Fruit fly (Drosophila melanogaster) whole organism, embryonic: ENCODE measurements around the gene Hph.

Experiments used
- ATbp ChIP-seq: fragments of 200-800 bp; sonication (Bioruptor generic); optimal IDR thresholded peaks from 2 replicates; lab custom pipeline; 2017; ENCODE audit warnings: missing biosample characterization, mild to moderate bottlenecking, missing genetic modification characterization, missing genetic modification reagents
- Adf1 ChIP-seq: fragments of 200-800 bp; sonication (Bioruptor generic); IDR thresholded peaks from 2 replicates; pipeline ENCODE4 v1.3.6; 2022; ENCODE audit warnings: missing biosample characterization, missing genetic modification characterization
- Awh ChIP-seq: fragments of 200-800 bp; sonication (Bioruptor generic); IDR thresholded peaks from 2 replicates; pipeline ENCODE4, ENCODE4 v1.3.6; 2022; ENCODE audit warnings: missing biosample characterization, missing genetic modification characterization
- B-H1 ChIP-seq: fragments of 200-800 bp; sonication (Bioruptor generic); IDR thresholded peaks from 3 replicates; pipeline ENCODE4 v1.3.6; 2022; ENCODE audit warnings: missing biosample characterization, missing genetic modification characterization
- BtbVII ChIP-seq: fragments of 200-800 bp; sonication (Bioruptor generic); optimal IDR thresholded peaks from 3 replicates; lab custom pipeline; 2017; ENCODE audit warnings: missing biosample characterization, mild to moderate bottlenecking, missing genetic modification characterization
- CG10267 ChIP-seq: fragments of 200-800 bp; sonication (Bioruptor generic); optimal IDR thresholded peaks from 2 replicates; lab custom pipeline; 2018; ENCODE audit warnings: missing biosample characterization, mild to moderate bottlenecking, missing genetic modification characterization, moderate library complexity
- CG11723 ChIP-seq: fragments of 200-800 bp; sonication (Bioruptor generic); optimal IDR thresholded peaks from 2 replicates; lab custom pipeline; 2017; ENCODE audit warnings: missing biosample characterization, mild to moderate bottlenecking, missing genetic modification characterization
- CG12659 ChIP-seq: fragments of 200-800 bp; sonication (Bioruptor generic); optimal IDR thresholded peaks from 3 replicates; lab custom pipeline; 2017; ENCODE audit warnings: mild to moderate bottlenecking, missing biosample characterization, missing genetic modification reagents, missing genetic modification characterization
- CG13894 ChIP-seq: fragments of 200-800 bp; sonication (Bioruptor generic); optimal IDR thresholded peaks from 3 replicates; lab custom pipeline; 2018; ENCODE audit warnings: missing biosample characterization, mild to moderate bottlenecking, missing genetic modification characterization, moderate library complexity
- CG15696 ChIP-seq: fragments of 200-800 bp; sonication (Bioruptor generic); optimal IDR thresholded peaks from 2 replicates; lab custom pipeline; 2019; ENCODE audit warnings: missing biosample characterization, mild to moderate bottlenecking, missing genetic modification characterization, moderate library complexity
- CG17829 ChIP-seq: fragments of 200-800 bp; optimal IDR thresholded peaks from 2 replicates; lab custom pipeline; 2019; ENCODE audit warnings: missing biosample characterization, mild to moderate bottlenecking, missing genetic modification characterization, moderate library complexity
- CG1832 ChIP-seq: fragments of 200-800 bp; sonication (Bioruptor generic); optimal IDR thresholded peaks from 2 replicates; lab custom pipeline; 2017; ENCODE audit warnings: missing biosample characterization, mild to moderate bottlenecking, missing genetic modification characterization, inconsistent platforms
- CG2129 ChIP-seq: fragments of 200-800 bp; sonication (Bioruptor generic); IDR thresholded peaks from 2 replicates; pipeline ENCODE4 v1.3.6; 2022; ENCODE audit warnings: missing biosample characterization, missing genetic modification characterization; ENCODE audit not compliant: partially characterized antibody
- CG2199 ChIP-seq: fragments of 200-800 bp; sonication (Bioruptor generic); IDR thresholded peaks from 3 replicates; pipeline ENCODE4 v1.3.6; 2022; ENCODE audit warnings: missing biosample characterization, missing genetic modification characterization
- CG4328 ChIP-seq: fragments of 200-800 bp; sonication (Bioruptor generic); optimal IDR thresholded peaks from 3 replicates; lab custom pipeline; 2017; ENCODE audit warnings: missing biosample characterization, missing genetic modification reagents, missing genetic modification characterization
- CG7357 ChIP-seq: fragments of 200-800 bp; sonication (Bioruptor generic); IDR thresholded peaks from 3 replicates; pipeline ENCODE4 v1.3.6; 2022; ENCODE audit warnings: missing biosample characterization, missing genetic modification characterization
- CG7786 ChIP-seq: fragments of 200-800 bp; sonication (Bioruptor generic); optimal IDR thresholded peaks from 2 replicates; lab custom pipeline; 2016; ENCODE audit warnings: missing biosample characterization, missing genetic modification characterization
- CG9932 ChIP-seq: fragments of 200-800 bp; sonication (Bioruptor generic); IDR thresholded peaks from 2 replicates; pipeline ENCODE4 v1.3.6; 2022; ENCODE audit warnings: missing biosample characterization, missing genetic modification characterization
- HmgD ChIP-seq: fragments of 200-800 bp; sonication (Bioruptor generic); optimal IDR thresholded peaks from 3 replicates; lab custom pipeline; 2016; ENCODE audit warnings: missing biosample characterization, missing genetic modification characterization
- Hr3 ChIP-seq: fragments of 200-800 bp; sonication (Bioruptor generic); optimal IDR thresholded peaks from 3 replicates; lab custom pipeline; 2016; ENCODE audit warnings: missing biosample characterization, missing genetic modification characterization
- MTF-1 ChIP-seq: fragments of 200-800 bp; sonication (Bioruptor generic); optimal IDR thresholded peaks from 2 replicates; lab custom pipeline; 2018; ENCODE audit warnings: missing biosample characterization, mild to moderate bottlenecking, missing genetic modification characterization, borderline replicate concordance
- Mes4 ChIP-seq: fragments of 200-800 bp; sonication (Bioruptor generic); optimal IDR thresholded peaks from 2 replicates; lab custom pipeline; 2016; ENCODE audit warnings: missing biosample characterization, missing genetic modification characterization
- Mrtf ChIP-seq: fragments of 200-800 bp; sonication (Bioruptor generic); IDR thresholded peaks from 3 replicates; pipeline ENCODE4 v1.3.6; 2022; ENCODE audit warnings: missing biosample characterization, missing genetic modification characterization
- Myb ChIP-seq: fragments of 200-800 bp; sonication (Bioruptor generic); optimal IDR thresholded peaks from 2 replicates; lab custom pipeline; 2016; ENCODE audit warnings: missing biosample characterization, missing genetic modification characterization
- Optix ChIP-seq: fragments of 200-800 bp; sonication (Bioruptor generic); IDR thresholded peaks from 3 replicates; pipeline ENCODE4 v1.3.6; 2022; ENCODE audit warnings: missing biosample characterization, missing genetic modification characterization
- Spps ChIP-seq: fragments of 200-800 bp; sonication (Bioruptor generic); optimal IDR thresholded peaks from 2 replicates; lab custom pipeline; 2018; ENCODE audit warnings: missing biosample characterization, mild to moderate bottlenecking, missing genetic modification characterization
- Taf1 ChIP-seq: fragments of 200-800 bp; sonication (Bioruptor generic); IDR thresholded peaks from 2 replicates; pipeline ENCODE4 v1.3.6; 2022; ENCODE audit warnings: missing biosample characterization, missing genetic modification characterization
- btn ChIP-seq: fragments of 200-800 bp; sonication (Bioruptor generic); optimal IDR thresholded peaks from 2 replicates; lab custom pipeline; 2016; ENCODE audit warnings: missing biosample characterization, missing genetic modification characterization
- da ChIP-seq: fragments of 200-800 bp; sonication (Bioruptor generic); optimal IDR thresholded peaks from 2 replicates; lab custom pipeline; 2016; ENCODE audit warnings: missing biosample characterization, missing genetic modification characterization
- ems ChIP-seq: fragments of 200-800 bp; sonication (Bioruptor generic); optimal IDR thresholded peaks from 3 replicates; lab custom pipeline; 2016; ENCODE audit warnings: missing biosample characterization, missing genetic modification characterization
- esg ChIP-seq: fragments of 200-800 bp; sonication (Bioruptor generic); conservative IDR thresholded peaks from 2 replicates; pipeline ENCODE4 v1.3.6; 2022; ENCODE audit warnings: missing biosample characterization, missing genetic modification characterization
- ewg ChIP-seq: fragments of 200-800 bp; sonication (Bioruptor generic); optimal IDR thresholded peaks from 3 replicates; lab custom pipeline; 2017; ENCODE audit warnings: mild to moderate bottlenecking, missing biosample characterization, missing genetic modification reagents, missing genetic modification characterization
- gfzf ChIP-seq: fragments of 200-800 bp; sonication (Bioruptor generic); optimal IDR thresholded peaks from 2 replicates; lab custom pipeline; 2016; ENCODE audit warnings: missing biosample characterization, mild to moderate bottlenecking, missing genetic modification characterization, moderate library complexity
- hb ChIP-seq: fragments of 200-800 bp; sonication (Bioruptor generic); IDR thresholded peaks from 3 replicates; pipeline ENCODE4 v1.3.6; 2022; ENCODE audit warnings: missing biosample characterization, missing genetic modification characterization; ENCODE audit not compliant: partially characterized antibody
- hkb ChIP-seq, 2 experiments: fragments of 200-800 bp in 1 of 2; fragments of >200 bp in 1 of 2; sonication (Bioruptor generic) in 1 of 2; IDR thresholded peaks in 1 of 2; optimal IDR thresholded peaks in 1 of 2; 2 replicates each; pipeline versions ENCODE4 v1.3.6 to Lab custom; 2017 to 2022; ENCODE audit warnings: missing biosample characterization in 1 of 2, missing genetic modification characterization in 1 of 2
- jigr1 ChIP-seq: fragments of 200-800 bp; sonication (Bioruptor generic); IDR thresholded peaks from 3 replicates; pipeline ENCODE4 v1.3.6; 2022; ENCODE audit warnings: missing biosample characterization, missing genetic modification characterization
- lab ChIP-seq: fragments of 200-800 bp; sonication (Bioruptor generic); optimal IDR thresholded peaks from 3 replicates; lab custom pipeline; 2017; ENCODE audit warnings: missing biosample characterization, missing genetic modification characterization, mild to moderate bottlenecking, moderate library complexity, missing genetic modification reagents
- lilli ChIP-seq: fragments of 200-800 bp; sonication (Bioruptor generic); optimal IDR thresholded peaks from 3 replicates; lab custom pipeline; 2016; ENCODE audit warnings: missing biosample characterization, missing genetic modification characterization
- lmd ChIP-seq: fragments of 200-800 bp; sonication (Bioruptor generic); IDR thresholded peaks from 2 replicates; pipeline ENCODE4 v1.3.6; 2022; ENCODE audit warnings: missing biosample characterization, missing genetic modification characterization
- p53 ChIP-seq: fragments of 200-800 bp; sonication (Bioruptor generic); optimal IDR thresholded peaks from 2 replicates; lab custom pipeline; 2016; ENCODE audit warnings: missing biosample characterization, missing genetic modification characterization
- ro ChIP-seq: fragments of 200-800 bp; sonication (Bioruptor generic); IDR thresholded peaks from 2 replicates; pipeline ENCODE4 v1.3.6; 2022; ENCODE audit warnings: missing biosample characterization, missing genetic modification characterization
- sc ChIP-seq, 3 experiments: fragments of >200 bp in 2 of 3; fragments of 200-800 bp in 1 of 3; sonication (Bioruptor generic) in 1 of 3; optimal IDR thresholded peaks; 2 replicates in 2 of 3; 3 replicates in 1 of 3; lab custom pipeline; 2017; ENCODE audit warnings: mild to moderate bottlenecking in 1 of 3, missing biosample characterization in 1 of 3, missing genetic modification characterization in 1 of 3, missing genetic modification reagents in 1 of 3
- scrt ChIP-seq: fragments of 200-800 bp; sonication (Bioruptor generic); optimal IDR thresholded peaks from 2 replicates; lab custom pipeline; 2018; ENCODE audit warnings: missing biosample characterization, mild to moderate bottlenecking, missing genetic modification characterization, moderate library complexity
- sima ChIP-seq: fragments of 200-800 bp; sonication (Bioruptor generic); optimal IDR thresholded peaks from 2 replicates; lab custom pipeline; 2016; ENCODE audit warnings: missing biosample characterization, missing genetic modification characterization
- sisA ChIP-seq: fragments of 200-800 bp; sonication (Bioruptor generic); IDR thresholded peaks from 2 replicates; pipeline ENCODE4 v1.3.6; 2022; ENCODE audit warnings: missing biosample characterization, missing genetic modification characterization
- slp2 ChIP-seq: fragments of 200-800 bp; sonication (Bioruptor generic); optimal IDR thresholded peaks from 2 replicates; lab custom pipeline; 2016; ENCODE audit warnings: missing biosample characterization, missing genetic modification characterization
- trh ChIP-seq: fragments of 200-800 bp; sonication (Bioruptor generic); optimal IDR thresholded peaks from 2 replicates; lab custom pipeline; 2016; ENCODE audit warnings: missing biosample characterization, missing genetic modification characterization
- zf30C ChIP-seq: fragments of 200-800 bp; sonication (Bioruptor generic); optimal IDR thresholded peaks from 3 replicates; lab custom pipeline; 2018; ENCODE audit warnings: missing biosample characterization, mild to moderate bottlenecking, missing genetic modification characterization

The Hph gene

DNA sequence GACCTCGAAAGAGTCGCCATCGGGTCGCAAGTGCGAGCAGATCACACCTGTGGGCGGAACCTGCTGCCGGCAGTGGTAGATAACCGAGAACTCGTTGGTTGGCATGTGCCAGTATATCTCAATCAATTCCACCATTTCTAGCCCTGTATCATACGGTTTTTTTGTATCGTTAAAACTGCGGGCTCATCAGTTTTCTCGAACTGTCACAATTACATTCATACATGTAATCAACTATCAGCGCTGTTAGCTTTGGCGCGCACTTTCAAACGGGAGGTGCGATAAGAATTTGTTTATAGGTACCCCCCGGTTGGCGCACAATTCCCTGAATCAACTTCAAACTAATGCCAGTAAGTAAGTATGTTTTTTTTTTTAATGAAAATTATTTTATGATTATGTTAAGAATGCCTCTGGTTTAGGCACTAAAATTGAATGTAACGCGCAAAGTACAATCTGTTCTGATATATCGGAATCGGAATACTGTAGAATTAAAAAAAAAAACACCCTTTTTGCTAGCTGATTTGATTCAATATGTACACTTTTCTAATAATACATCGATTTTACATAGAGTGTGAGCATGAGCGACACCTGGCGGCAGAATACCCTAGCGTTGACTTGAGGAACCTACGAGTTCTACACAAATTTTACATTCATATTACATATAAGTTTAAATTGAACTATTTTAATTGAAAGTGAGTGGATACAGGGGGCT lies 41.9 kb downstream of the Hph start (continued):
- peak; percentile 29 for TF ChIP-seq zf30C (GFP tag; lab: Kevin White, UChicago)
- TF ChIP-seq jigr1 = no peak
- peak; percentile 67 for TF ChIP-seq CG15696 (tag; lab: Kevin White, UChicago)
- peak; percentile 49; the same call in 1 of the 2 replicates for TF ChIP-seq Awh (GFP tag; lab: Robert Waterston, UW)
- TF ChIP-seq btn (GFP tag; lab: Kevin White, UChicago) = no peak
- TF ChIP-seq Spps (tag; lab: Kevin White, UChicago) = no peak
- 0 out of 3 replicates have a peak, but pooled peaks have one; percentile 47 for TF ChIP-seq Optix (GFP tag; lab: Robert Waterston, UW)
- peak; percentile 34; the same call in 2 of the 3 replicates for TF ChIP-seq B-H1
- TF ChIP-seq Hr3 (GFP tag; lab: Kevin White, UChicago) = peak; percentile 44
- peak; percentile 44 for TF ChIP-seq trh (GFP tag; lab: Kevin White, UChicago)
- TF ChIP-seq sima (GFP tag; lab: Kevin White, UChicago) = no peak
- TF ChIP-seq slp2 (GFP tag; lab: Kevin White, UChicago) = peak; percentile 44
- no peak for TF ChIP-seq CG2129 (GFP tag; lab: Robert Waterston, UW)
- TF ChIP-seq BtbVII (GFP tag; lab: Kevin White, UChicago) = peak; percentile 49
- peak; percentile 35; the same call in 1 of the 2 replicates for TF ChIP-seq Adf1 (GFP tag; lab: Robert Waterston, UW)
- TF ChIP-seq hb (GFP tag; lab: Robert Waterston, UW) = peak; percentile 11; the same call in 1 of the 3 replicates
- TF ChIP-seq CG10267 = peak; percentile 37
- TF ChIP-seq scrt (GFP tag; lab: Kevin White, UChicago) = no peak
- peak; percentile 43 for TF ChIP-seq Myb
- peak; percentile 81; the same call in 2 of the 3 replicates for TF ChIP-seq CG2199 (GFP tag; lab: Robert Waterston, UW)
- TF ChIP-seq lab (GFP tag; lab: Kevin White, UChicago) = peak; percentile 52
- peak; percentile 70 for TF ChIP-seq CG13894 (tag; lab: Kevin White, UChicago)
- TF ChIP-seq CG9932 = peak; percentile 81
- no peak for TF ChIP-seq ems
- TF ChIP-seq gfzf = peak; percentile 23
- 0 out of 2 replicates have a peak, but pooled peaks have one; percentile 27 for TF ChIP-seq Taf1 (GFP tag; lab: Robert Waterston, UW)
- TF ChIP-seq ro (GFP tag; lab: Robert Waterston, UW) = no peak
- no peak for TF ChIP-seq ATbp (GFP tag; lab: Kevin White, UChicago)
- peak; percentile 61; the same call in 1 of the 2 replicates for TF ChIP-seq lmd (GFP tag; lab: Robert Waterston, UW)
- no peak for TF ChIP-seq CG11723
- no peak for TF ChIP-seq p53 (GFP tag; lab: Kevin White, UChicago)
- peak; percentile 13 for TF ChIP-seq MTF-1
- peak; percentile 9 for TF ChIP-seq CG4328 (GFP tag; lab: Kevin White, UChicago)
- TF ChIP-seq CG17829 (tag; lab: Kevin White, UChicago) = peak; percentile 60
- TF ChIP-seq sc (optimal IDR thresholded peaks at IDR 0.05; lab: Kevin White, UChicago) = no peak
- peak; percentile 28 for TF ChIP-seq sc (GFP tag; optimal IDR thresholded peaks at IDR 0.05; lab: Kevin White, UChicago)
- peak; percentile 38 for TF ChIP-seq Mes4 (GFP tag; lab: Kevin White, UChicago)
- TF ChIP-seq HmgD (GFP tag; lab: Kevin White, UChicago) = peak; percentile 76
- TF ChIP-seq lilli (GFP tag; lab: Kevin White, UChicago) = peak; percentile 62
- TF ChIP-seq CG7357 = 0 out of 3 replicates have a peak, but pooled peaks have one; percentile 6
- peak; percentile 68 for TF ChIP-seq Mrtf (GFP tag; lab: Robert Waterston, UW)
- no peak for TF ChIP-seq esg (GFP tag; lab: Robert Waterston, UW)
- peak; percentile 29 for TF ChIP-seq ewg (GFP tag; lab: Kevin White, UChicago)
- TF ChIP-seq sisA (GFP tag; lab: Robert Waterston, UW) = peak; percentile 82
- TF ChIP-seq hkb (optimal IDR thresholded peaks at IDR 0.05; lab: Kevin White, UChicago) = peak; percentile 45
- TF ChIP-seq hkb (GFP tag; IDR thresholded peaks at IDR 0.05; lab: Robert Waterston, UW) = no peak
- no peak for TF ChIP-seq CG1832 (GFP tag; lab: Kevin White, UChicago)
- no peak for TF ChIP-seq da (GFP tag; lab: Kevin White, UChicago)
- TF ChIP-seq CG7786 = no peak
- TF ChIP-seq CG12659 (GFP tag; lab: Kevin White, UChicago) = peak; percentile 57
